Fruit fly (Drosophila melanogaster) whole organism, embryonic: ENCODE measurements around the gene Mf.

Experiments
- Adf1 ChIP-seq: fragments of 200-800 bp; sonication (Bioruptor generic); IDR thresholded peaks from 2 replicates; pipeline ENCODE4 v1.3.6; 2022; ENCODE audit warnings: missing biosample characterization, missing genetic modification characterization
- Asciz ChIP-seq: fragments of 200-800 bp; sonication (Bioruptor generic); optimal IDR thresholded peaks from 2 replicates; lab custom pipeline; 2017; ENCODE audit warnings: missing biosample characterization, mild to moderate bottlenecking, missing genetic modification characterization, missing genetic modification reagents
- Awh ChIP-seq: fragments of 200-800 bp; sonication (Bioruptor generic); IDR thresholded peaks from 2 replicates; pipeline ENCODE4, ENCODE4 v1.3.6; 2022; ENCODE audit warnings: missing biosample characterization, missing genetic modification characterization
- Blimp-1 ChIP-seq: fragments of 200-800 bp; sonication (Bioruptor generic); optimal IDR thresholded peaks from 3 replicates; lab custom pipeline; 2018; ENCODE audit warnings: missing biosample characterization, missing genetic modification characterization, mild to moderate bottlenecking, moderate library complexity, missing genetic modification reagents
- C15 ChIP-seq: fragments of 200-800 bp; sonication (Bioruptor generic); IDR thresholded peaks from 3 replicates; pipeline ENCODE4 v1.3.6; 2022; ENCODE audit warnings: missing biosample characterization, missing genetic modification characterization
- CG10543 ChIP-seq: fragments of 200-800 bp; sonication (Bioruptor generic); optimal IDR thresholded peaks from 3 replicates; lab custom pipeline; 2017; ENCODE audit warnings: missing biosample characterization, mild to moderate bottlenecking, missing genetic modification characterization, moderate library complexity
- CG14014 ChIP-seq: fragments of 200-800 bp; sonication (Bioruptor generic); IDR thresholded peaks from 2 replicates; pipeline ENCODE4 v1.3.6; 2022; ENCODE audit warnings: missing biosample characterization, missing genetic modification characterization
- CG15269 ChIP-seq: fragments of 200-800 bp; sonication (Bioruptor generic); optimal IDR thresholded peaks from 2 replicates; lab custom pipeline; 2018; ENCODE audit warnings: missing biosample characterization, mild to moderate bottlenecking, missing genetic modification characterization, moderate library complexity
- CG16815 ChIP-seq: fragments of 200-800 bp; sonication (Bioruptor generic); optimal IDR thresholded peaks from 3 replicates; lab custom pipeline; 2017; ENCODE audit warnings: missing biosample characterization, mild to moderate bottlenecking, missing genetic modification characterization
- CG17328 ChIP-seq: fragments of 200-800 bp; sonication (Bioruptor generic); IDR thresholded peaks from 2 replicates; pipeline ENCODE4 v1.3.6; 2022; ENCODE audit warnings: missing biosample characterization, missing genetic modification characterization
- CG18764 ChIP-seq: fragments of 200-800 bp; sonication (Bioruptor generic); optimal IDR thresholded peaks from 3 replicates; lab custom pipeline; 2016; ENCODE audit warnings: missing biosample characterization, missing genetic modification characterization
- CG34422 ChIP-seq: fragments of 200-800 bp; sonication (Bioruptor generic); IDR thresholded peaks from 3 replicates; pipeline ENCODE4 v1.3.6; 2022; ENCODE audit warnings: missing biosample characterization, missing genetic modification characterization
- CG3726 ChIP-seq: fragments of 200-800 bp; sonication (Bioruptor generic); IDR thresholded peaks from 3 replicates; pipeline ENCODE4, ENCODE4 v1.3.6; 2022; ENCODE audit warnings: missing biosample characterization, missing genetic modification characterization
- CG4404 ChIP-seq: fragments of 200-800 bp; sonication (Bioruptor generic); IDR thresholded peaks from 2 replicates; pipeline ENCODE4 v1.3.6; 2022; ENCODE audit warnings: missing biosample characterization, missing genetic modification characterization
- CG6175 ChIP-seq: fragments of 200-800 bp; sonication (Bioruptor generic); IDR thresholded peaks from 3 replicates; pipeline ENCODE4 v1.3.6; 2022; ENCODE audit warnings: missing biosample characterization, missing genetic modification characterization
- CG7556 ChIP-seq: fragments of 200-800 bp; sonication (Bioruptor generic); optimal IDR thresholded peaks from 2 replicates; lab custom pipeline; 2017; ENCODE audit warnings: missing biosample characterization, mild to moderate bottlenecking, missing genetic modification characterization
- CHES-1-like ChIP-seq: fragments of 200-800 bp; sonication (Bioruptor generic); optimal IDR thresholded peaks from 2 replicates; lab custom pipeline; 2016; ENCODE audit warnings: missing biosample characterization, missing genetic modification characterization
- Dip2 ChIP-seq: fragments of 200-800 bp; sonication (Bioruptor generic); IDR thresholded peaks from 2 replicates; pipeline ENCODE4 v1.3.6; 2022; ENCODE audit warnings: missing biosample characterization, missing genetic modification characterization
- Dip3 ChIP-seq: fragments of 200-800 bp; sonication (Bioruptor generic); optimal IDR thresholded peaks from 3 replicates; lab custom pipeline; 2016; ENCODE audit warnings: missing biosample characterization, missing genetic modification characterization
- Dll ChIP-seq: fragments of 200-800 bp; sonication (Bioruptor generic); IDR thresholded peaks from 4 replicates; pipeline ENCODE4 v1.3.6; 2022; ENCODE audit warnings: missing biosample characterization, missing genetic modification characterization; ENCODE audit not compliant: partially characterized antibody
- Fer1 ChIP-seq: fragments of 200-800 bp; sonication (Bioruptor generic); optimal IDR thresholded peaks from 2 replicates; lab custom pipeline; 2017; ENCODE audit warnings: missing biosample characterization, mild to moderate bottlenecking, missing genetic modification characterization
- Kr ChIP-seq: fragments of 200-800 bp; sonication (Bioruptor generic); optimal IDR thresholded peaks from 2 replicates; lab custom pipeline; 2017; ENCODE audit warnings: missing biosample characterization, mild to moderate bottlenecking, missing genetic modification characterization
- Mes4 ChIP-seq: fragments of 200-800 bp; sonication (Bioruptor generic); optimal IDR thresholded peaks from 2 replicates; lab custom pipeline; 2016; ENCODE audit warnings: missing biosample characterization, missing genetic modification characterization
- Oaz ChIP-seq: fragments of 200-800 bp; sonication (Bioruptor generic); IDR thresholded peaks from 2 replicates; pipeline ENCODE4 v1.3.6; 2022; ENCODE audit warnings: missing biosample characterization, missing genetic modification characterization
- Sox100B ChIP-seq: fragments of 200-800 bp; sonication (Bioruptor generic); optimal IDR thresholded peaks from 3 replicates; lab custom pipeline; 2018; ENCODE audit warnings: missing biosample characterization, mild to moderate bottlenecking, missing genetic modification characterization
- Trl ChIP-seq, 3 experiments: fragments of >200 bp in 2 of 3; fragments of 200-800 bp in 1 of 3; sonication (Bioruptor generic) in 1 of 3; optimal IDR thresholded peaks; 2 replicates in 1 of 3; 3 replicates in 2 of 3; lab custom pipeline; 2016 to 2017; ENCODE audit warnings: missing biosample characterization in 1 of 3, missing genetic modification characterization in 1 of 3
- aop ChIP-seq: fragments of 200-800 bp; sonication (Bioruptor generic); IDR thresholded peaks from 2 replicates; pipeline ENCODE4 v1.3.6; 2022; ENCODE audit warnings: missing biosample characterization, missing genetic modification characterization
- ash1 ChIP-seq: fragments of 200-800 bp; sonication (Bioruptor generic); optimal IDR thresholded peaks from 2 replicates; lab custom pipeline; 2018; ENCODE audit warnings: missing biosample characterization, mild to moderate bottlenecking, missing genetic modification characterization
- bcd ChIP-seq: fragments of 200-800 bp; sonication (Bioruptor generic); optimal IDR thresholded peaks from 2 replicates; lab custom pipeline; 2017; ENCODE audit warnings: missing biosample characterization, mild to moderate bottlenecking, missing genetic modification characterization
- bsh ChIP-seq, 2 experiments: fragments of 200-800 bp; sonication (Bioruptor generic); optimal IDR thresholded peaks; 2 replicates each; lab custom pipeline; 2017 to 2018; ENCODE audit warnings: mild to moderate bottlenecking in 2 of 2, missing biosample characterization in 2 of 2, missing genetic modification characterization in 2 of 2, moderate library complexity in 1 of 2
- da ChIP-seq: fragments of 200-800 bp; sonication (Bioruptor generic); optimal IDR thresholded peaks from 2 replicates; lab custom pipeline; 2016; ENCODE audit warnings: missing biosample characterization, missing genetic modification characterization
- dan ChIP-seq: fragments of 200-800 bp; sonication (Bioruptor generic); IDR thresholded peaks from 2 replicates; pipeline ENCODE4 v1.3.6; 2022; ENCODE audit warnings: missing biosample characterization, missing genetic modification characterization
- dysf ChIP-seq: fragments of 200-800 bp; sonication (Bioruptor generic); IDR thresholded peaks from 3 replicates; pipeline ENCODE4 v1.3.6; 2022; ENCODE audit warnings: missing biosample characterization, missing genetic modification characterization
- fd102C ChIP-seq: fragments of 200-800 bp; sonication (Bioruptor generic); optimal IDR thresholded peaks from 2 replicates; lab custom pipeline; 2018; ENCODE audit warnings: missing biosample characterization, mild to moderate bottlenecking, missing genetic modification characterization, moderate library complexity
- fu2 ChIP-seq: fragments of 200-800 bp; sonication (Bioruptor generic); optimal IDR thresholded peaks from 2 replicates; lab custom pipeline; 2016; ENCODE audit warnings: missing biosample characterization, missing genetic modification characterization
- gce ChIP-seq: fragments of 200-800 bp; sonication (Bioruptor generic); IDR thresholded peaks from 3 replicates; pipeline ENCODE4 v1.3.6; 2022; ENCODE audit warnings: missing biosample characterization, missing genetic modification characterization
- lbe ChIP-seq: fragments of 200-800 bp; sonication (Bioruptor generic); optimal IDR thresholded peaks from 2 replicates; lab custom pipeline; 2016; ENCODE audit warnings: missing biosample characterization, mild to moderate bottlenecking, missing genetic modification characterization
- lov ChIP-seq, 2 experiments: fragments of 200-800 bp in 1 of 2; fragments of >200 bp in 1 of 2; sonication (Bioruptor generic) in 1 of 2; IDR thresholded peaks in 1 of 2; optimal IDR thresholded peaks in 1 of 2; 2 replicates in 1 of 2; 3 replicates in 1 of 2; pipeline versions ENCODE4 v1.3.6 to Lab custom; 2017 to 2022; ENCODE audit warnings: missing biosample characterization in 1 of 2, missing genetic modification characterization in 1 of 2
- nerfin-2 ChIP-seq: fragments of 200-800 bp; sonication (Bioruptor generic); IDR thresholded peaks from 2 replicates; pipeline ENCODE4 v1.3.6; 2022; ENCODE audit warnings: missing biosample characterization, missing genetic modification characterization; ENCODE audit not compliant: partially characterized antibody
- oc ChIP-seq: fragments of 200-800 bp; sonication (Bioruptor generic); optimal IDR thresholded peaks from 2 replicates; lab custom pipeline; 2018; ENCODE audit warnings: missing biosample characterization, mild to moderate bottlenecking, missing genetic modification characterization, moderate library complexity
- pum ChIP-seq: fragments of 200-800 bp; sonication (Bioruptor generic); optimal IDR thresholded peaks from 2 replicates; lab custom pipeline; 2016; ENCODE audit warnings: missing biosample characterization, missing genetic modification characterization
- salm ChIP-seq: fragments of 200-800 bp; sonication (Bioruptor generic); optimal IDR thresholded peaks from 2 replicates; lab custom pipeline; 2018; ENCODE audit warnings: missing biosample characterization, mild to moderate bottlenecking, missing genetic modification characterization
- sim ChIP-seq: fragments of 200-800 bp; sonication (Bioruptor generic); IDR thresholded peaks from 2 replicates; pipeline ENCODE4 v1.3.6; 2022; ENCODE audit warnings: missing biosample characterization, missing genetic modification characterization
- ssp ChIP-seq: fragments of 200-800 bp; sonication (Bioruptor generic); IDR thresholded peaks from 2 replicates; pipeline ENCODE4 v1.3.6; 2022; ENCODE audit warnings: missing biosample characterization, missing genetic modification characterization
- sug ChIP-seq: fragments of 200-800 bp; optimal IDR thresholded peaks from 2 replicates; lab custom pipeline; 2019; ENCODE audit warnings: missing biosample characterization, mild to moderate bottlenecking, missing genetic modification characterization, moderate library complexity
- tap ChIP-seq: fragments of 200-800 bp; optimal IDR thresholded peaks from 3 replicates; lab custom pipeline; 2019; ENCODE audit warnings: missing biosample characterization, mild to moderate bottlenecking, missing genetic modification characterization, moderate library complexity
- trh ChIP-seq: fragments of 200-800 bp; sonication (Bioruptor generic); optimal IDR thresholded peaks from 2 replicates; lab custom pipeline; 2016; ENCODE audit warnings: missing biosample characterization, missing genetic modification characterization
- usp ChIP-seq: fragments of >200 bp; optimal IDR thresholded peaks from 2 replicates; lab custom pipeline; 2017; ENCODE audit warnings: missing biosample characterization, missing genetic modification characterization

The Mf gene

DNA sequence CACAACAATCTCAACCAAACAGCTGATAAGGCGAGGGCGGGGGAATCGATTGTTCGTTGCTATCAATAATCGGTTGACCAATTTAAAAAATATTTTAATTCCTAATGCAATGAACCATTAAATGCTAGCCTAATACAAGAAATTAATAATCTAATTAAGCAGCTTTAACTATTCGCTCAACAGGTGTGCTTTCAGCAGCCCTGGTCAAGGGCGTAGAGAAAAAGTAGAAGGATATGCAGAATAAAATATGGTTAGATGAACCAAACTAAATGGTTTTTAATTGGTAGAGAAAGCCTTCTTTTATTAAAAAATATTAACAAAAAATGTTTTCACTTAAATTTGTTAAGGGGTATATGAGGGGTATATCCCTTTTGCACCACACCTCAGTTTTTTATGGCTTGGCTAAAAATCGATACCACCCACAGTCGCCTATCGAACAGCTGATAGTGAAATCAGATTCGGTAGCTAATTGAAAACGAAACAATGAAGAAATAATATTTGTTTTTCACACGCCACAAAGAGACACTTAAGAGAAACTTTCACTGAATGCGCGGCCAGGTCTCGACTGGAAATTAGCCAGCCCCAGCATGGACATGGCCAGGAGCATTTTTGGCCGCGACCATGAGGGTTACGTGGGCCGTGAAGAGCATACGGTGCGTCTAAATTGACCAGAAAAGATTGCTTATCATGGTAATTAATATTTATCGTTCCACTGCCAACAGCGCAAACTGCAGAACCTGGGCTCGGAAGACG, 37.7 kb upstream of the Mf start, which contains the start of the genes SIDL and CG12241 (continued):
- TF ChIP-seq Dip2 (0 out of 2 replicates have a peak, but pooled peaks have one; percentile 44), fd102C (GFP tag; lab: Kevin White, UChicago) (no peak), CG4404 (peak; percentile 86), CG6175 (GFP tag; lab: Robert Waterston, UW) (peak; percentile 85), nerfin-2 (GFP tag; lab: Robert Waterston, UW) (no peak), Blimp-1 (GFP tag; lab: Kevin White, UChicago) (peak; percentile 18), lbe (peak; percentile 79), Oaz (0 out of 2 replicates have a peak, but pooled peaks have one; percentile 21), oc (tag; lab: Kevin White, UChicago) (no peak), C15 (GFP tag; lab: Robert Waterston, UW) (peak; percentile 80; the same call in 2 of the 3 replicates), bcd (GFP tag; lab: Kevin White, UChicago) (peak; percentile 87), Dip3 (GFP tag; lab: Kevin White, UChicago) (peak; percentile 74), Mes4 (GFP tag; lab: Kevin White, UChicago) (peak; percentile 22), CG16815 (GFP tag; lab: Kevin White, UChicago) (peak; percentile 25), Sox100B (GFP tag; lab: Kevin White, UChicago) (no peak), usp (GFP tag; lab: Kevin White, UChicago) (no peak), Awh (GFP tag; lab: Robert Waterston, UW) (peak; percentile 88), bsh (GFP tag; optimal IDR thresholded peaks at IDR 0.05; lab: Kevin White, UChicago) (peak in 1 of 2 experiments; percentile 44), pum (GFP tag; lab: Kevin White, UChicago) (peak; percentile 69), CHES-1-like (GFP tag; lab: Kevin White, UChicago) (peak; percentile 14), CG3726 (GFP tag; lab: Robert Waterston, UW) (peak; percentile 79; the same call in 2 of the 3 replicates), Fer1 (GFP tag; lab: Kevin White, UChicago) (peak; percentile 79), CG14014 (GFP tag; lab: Robert Waterston, UW) (peak; percentile 39; the same call in 1 of the 2 replicates), Trl (optimal IDR thresholded peaks at IDR 0.05; lab: Kevin White, UChicago) (no peak), Trl (GFP tag; optimal IDR thresholded peaks at IDR 0.05; lab: Kevin White, UChicago) (peak; percentile 84), ash1 (no peak), Kr (GFP tag; lab: Kevin White, UChicago) (no peak), gce (GFP tag; lab: Robert Waterston, UW) (peak; percentile 82), CG17328 (GFP tag; lab: Robert Waterston, UW) (no peak), ssp (peak; percentile 85), Adf1 (GFP tag; lab: Robert Waterston, UW) (peak; percentile 23; the same call in 1 of the 2 replicates), CG15269 (no peak), CG34422 (GFP tag; lab: Robert Waterston, UW) (peak; percentile 96), fu2 (GFP tag; lab: Kevin White, UChicago) (peak; percentile 19), dysf (GFP tag; lab: Robert Waterston, UW) (peak; percentile 96), CG10543 (GFP tag; lab: Kevin White, UChicago) (peak; percentile 2), trh (GFP tag; lab: Kevin White, UChicago) (peak; percentile 66), CG18764 (peak; percentile 64), salm (peak; percentile 23), tap (tag; lab: Kevin White, UChicago) (no peak), Asciz (GFP tag; lab: Kevin White, UChicago) (no peak), sim (peak; percentile 71), sug (tag; lab: Kevin White, UChicago) (peak; percentile 75), lov (optimal IDR thresholded peaks at IDR 0.05; lab: Kevin White, UChicago) (no peak), lov (GFP tag; IDR thresholded peaks at IDR 0.05; lab: Robert Waterston, UW) (peak; percentile 88), da (GFP tag; lab: Kevin White, UChicago) (no peak), aop (GFP tag; lab: Robert Waterston, UW) (no peak), Dll (GFP tag; lab: Robert Waterston, UW) (0 out of 4 replicates have a peak, but pooled peaks have one; percentile 41), dan (GFP tag; lab: Robert Waterston, UW) (peak; percentile 50; the same call in 1 of the 2 replicates), CG7556 (GFP tag; lab: Kevin White, UChicago) (peak; percentile 78)
